Worm (Caenorhabditis elegans) whole organism, young adult: ENCODE results near the gene M18.6.

Source experiments
- B0019.2 ChIP-seq: fragments of 200-800 bp; sonication (Bioruptor generic); conservative IDR thresholded peaks from 2 replicates; pipeline ENCODE4 v1.3.6; 2022; ENCODE audit warnings: missing genetic modification reagents, missing genetic modification characterization, missing compliant biosample characterization
- B0336.3 ChIP-seq: fragments of 200-800 bp; sonication (Bioruptor generic); IDR thresholded peaks from 2 replicates; pipeline ENCODE4 v1.3.6; 2022; ENCODE audit warnings: missing genetic modification characterization, missing compliant biosample characterization
- K12H6.12 ChIP-seq: fragments of 200-800 bp; sonication (Bioruptor generic); optimal IDR thresholded peaks from 2 replicates; lab custom pipeline; 2018; ENCODE audit warnings: mild to moderate bottlenecking, missing genetic modification characterization, missing compliant biosample characterization
- Y95B8A.8 ChIP-seq: fragments of 200-800 bp; sonication (Bioruptor generic); IDR thresholded peaks from 2 replicates; pipeline ENCODE4 v1.3.6; 2022; ENCODE audit warnings: missing genetic modification reagents, missing genetic modification characterization, missing compliant biosample characterization
- ama-1 ChIP-seq, 3 experiments: fragments of 150-350 bp in 1 of 3; sonication (generic microtip) in 2 of 3; optimal IDR thresholded peaks; 2 replicates each; lab custom pipeline; 2014 to 2018; ENCODE audit warnings: missing biosample characterization in 2 of 3, missing genetic modification characterization in 2 of 3, missing genetic modification reagents in 2 of 3
- aptf-2 ChIP-seq: fragments of 200-800 bp; sonication (Bioruptor generic); conservative IDR thresholded peaks from 2 replicates; pipeline ENCODE4 v1.3.6; 2022; ENCODE audit warnings: missing genetic modification reagents, missing genetic modification characterization, missing compliant biosample characterization
- aptf-3 ChIP-seq: fragments of 200-800 bp; sonication (Bioruptor generic); IDR thresholded peaks from 2 replicates; pipeline ENCODE4 v1.3.6; 2022; ENCODE audit warnings: missing genetic modification characterization, missing compliant biosample characterization
- bed-2 ChIP-seq: fragments of 200-800 bp; sonication (Bioruptor generic); IDR thresholded peaks from 2 replicates; pipeline ENCODE4 v1.3.6; 2022; ENCODE audit warnings: missing genetic modification reagents, missing genetic modification characterization, missing compliant biosample characterization
- cebp-2 ChIP-seq: fragments of 200-800 bp; sonication (Bioruptor generic); IDR thresholded peaks from 2 replicates; pipeline ENCODE4 v1.3.6; 2022; ENCODE audit warnings: missing genetic modification characterization, missing compliant biosample characterization
- ceh-79 ChIP-seq: sonication (generic microtip); optimal IDR thresholded peaks from 2 replicates; lab custom pipeline; 2017; ENCODE audit warnings: mild to moderate bottlenecking, missing genetic modification characterization, missing compliant biosample characterization
- ceh-91 ChIP-seq: fragments of 200-800 bp; sonication (Bioruptor generic); IDR thresholded peaks from 2 replicates; pipeline ENCODE4 v1.3.6; 2022; ENCODE audit warnings: missing genetic modification reagents, missing genetic modification characterization, missing compliant biosample characterization
- egl-18 ChIP-seq: fragments of 200-800 bp; sonication (Bioruptor generic); IDR thresholded peaks from 2 replicates; pipeline ENCODE4 v1.3.6; 2022; ENCODE audit warnings: missing genetic modification reagents, missing genetic modification characterization, missing compliant biosample characterization
- egrh-3 ChIP-seq: fragments of 200-800 bp; sonication (Bioruptor generic); IDR thresholded peaks from 2 replicates; pipeline ENCODE4 v1.3.6; 2022; ENCODE audit warnings: missing genetic modification reagents, missing genetic modification characterization, missing compliant biosample characterization
- hsf-1 ChIP-seq: fragments of 200-800 bp; sonication (Bioruptor generic); IDR thresholded peaks from 2 replicates; pipeline ENCODE4 v1.3.6; 2022; ENCODE audit warnings: missing genetic modification reagents, missing genetic modification characterization, missing compliant biosample characterization
- let-607 ChIP-seq, 2 experiments: fragments of 200-800 bp in 1 of 2; sonication (Bioruptor generic) in 1 of 2; sonication (generic microtip) in 1 of 2; optimal IDR thresholded peaks; 2 replicates each; lab custom pipeline; 2016 to 2018; ENCODE audit warnings: mild to moderate bottlenecking in 2 of 2, missing compliant biosample characterization in 2 of 2, missing genetic modification characterization in 2 of 2, moderate library complexity in 2 of 2, missing genotype in 1 of 2
- lin-26 ChIP-seq: fragments of 200-800 bp; sonication (Bioruptor generic); IDR thresholded peaks from 2 replicates; pipeline ENCODE4 v1.3.6; 2022; ENCODE audit warnings: missing genetic modification reagents, missing genetic modification characterization, missing compliant biosample characterization
- lin-35 ChIP-seq, 3 experiments: fragments of 150-350 bp in 2 of 3; sonication (generic microtip) in 1 of 3; optimal IDR thresholded peaks; 2 replicates each; lab custom pipeline; 2014 to 2018; ENCODE audit warnings: missing biosample characterization in 3 of 3, missing genetic modification characterization in 3 of 3, missing genetic modification reagents in 3 of 3
- lin-40 ChIP-seq: sonication (generic microtip); optimal IDR thresholded peaks from 2 replicates; lab custom pipeline; 2016; ENCODE audit warnings: missing genetic modification characterization, mild to moderate bottlenecking, missing compliant biosample characterization, missing genotype, missing genetic modification reagents
- lin-54 ChIP-seq: fragments of 200-800 bp; sonication (Bioruptor generic); optimal IDR thresholded peaks from 2 replicates; lab custom pipeline; 2018; ENCODE audit warnings: mild to moderate bottlenecking, missing genetic modification characterization, missing compliant biosample characterization
- madf-3 ChIP-seq: fragments of 200-800 bp; sonication (Bioruptor generic); IDR thresholded peaks from 2 replicates; pipeline ENCODE4 v1.3.6; 2022; ENCODE audit warnings: missing genetic modification reagents, missing genetic modification characterization, missing compliant biosample characterization
- madf-8 ChIP-seq: fragments of 200-800 bp; sonication (Bioruptor generic); conservative IDR thresholded peaks from 2 replicates; pipeline ENCODE4 v1.3.6; 2022; ENCODE audit warnings: missing genetic modification reagents, missing genetic modification characterization, missing compliant biosample characterization
- nfya-2 ChIP-seq: fragments of 200-800 bp; sonication (Bioruptor generic); IDR thresholded peaks from 2 replicates; pipeline ENCODE4 v1.3.6; 2022; ENCODE audit warnings: missing genetic modification reagents, missing genetic modification characterization, missing compliant biosample characterization
- nfyb-1 ChIP-seq: fragments of 200-800 bp; sonication (Bioruptor generic); IDR thresholded peaks from 2 replicates; pipeline ENCODE4 v1.3.6; 2022; ENCODE audit warnings: missing genetic modification reagents, missing genetic modification characterization, missing compliant biosample characterization
- pha-4 ChIP-seq: fragments of 150-350 bp; sonication (generic microtip); optimal IDR thresholded peaks from 2 replicates; lab custom pipeline; 2014; ENCODE audit warnings: missing biosample characterization, missing genetic modification reagents, missing genetic modification characterization
- sdz-38 ChIP-seq: sonication (generic microtip); optimal IDR thresholded peaks from 2 replicates; lab custom pipeline; 2016; ENCODE audit warnings: missing genotype, missing genetic modification characterization, missing compliant biosample characterization
- somi-1 ChIP-seq: fragments of 200-800 bp; sonication (Bioruptor generic); optimal IDR thresholded peaks from 2 replicates; lab custom pipeline; 2018; ENCODE audit warnings: mild to moderate bottlenecking, missing genetic modification characterization, missing compliant biosample characterization
- tbx-9 ChIP-seq: sonication (generic microtip); optimal IDR thresholded peaks from 2 replicates; lab custom pipeline; 2016; ENCODE audit warnings: borderline replicate concordance, missing genetic modification characterization, inconsistent platforms, missing compliant biosample characterization
- unc-130 ChIP-seq: sonication (generic microtip); optimal IDR thresholded peaks from 2 replicates; lab custom pipeline; 2016; ENCODE audit warnings: missing genetic modification reagents, missing genetic modification characterization, missing compliant biosample characterization
- unc-62 ChIP-seq: fragments of 150-350 bp; optimal IDR thresholded peaks from 2 replicates; lab custom pipeline; 2014; ENCODE audit warnings: missing biosample characterization, missing genetic modification reagents, missing genetic modification characterization
- zfh-2 ChIP-seq: fragments of 200-800 bp; sonication (Bioruptor generic); conservative IDR thresholded peaks from 2 replicates; pipeline ENCODE4 v1.3.6; 2022; ENCODE audit warnings: missing genetic modification reagents, missing genetic modification characterization, missing compliant biosample characterization
- zim-3 ChIP-seq: sonication (generic microtip); optimal IDR thresholded peaks from 2 replicates; lab custom pipeline; 2017; ENCODE audit warnings: mild to moderate bottlenecking, missing genetic modification characterization, moderate library complexity, missing compliant biosample characterization
- ztf-6 ChIP-seq: fragments of 200-800 bp; sonication (Bioruptor generic); IDR thresholded peaks from 2 replicates; pipeline ENCODE4 v1.3.6; 2022; ENCODE audit warnings: missing genetic modification reagents, missing genetic modification characterization, missing compliant biosample characterization

Gene M18.6

DNA sequence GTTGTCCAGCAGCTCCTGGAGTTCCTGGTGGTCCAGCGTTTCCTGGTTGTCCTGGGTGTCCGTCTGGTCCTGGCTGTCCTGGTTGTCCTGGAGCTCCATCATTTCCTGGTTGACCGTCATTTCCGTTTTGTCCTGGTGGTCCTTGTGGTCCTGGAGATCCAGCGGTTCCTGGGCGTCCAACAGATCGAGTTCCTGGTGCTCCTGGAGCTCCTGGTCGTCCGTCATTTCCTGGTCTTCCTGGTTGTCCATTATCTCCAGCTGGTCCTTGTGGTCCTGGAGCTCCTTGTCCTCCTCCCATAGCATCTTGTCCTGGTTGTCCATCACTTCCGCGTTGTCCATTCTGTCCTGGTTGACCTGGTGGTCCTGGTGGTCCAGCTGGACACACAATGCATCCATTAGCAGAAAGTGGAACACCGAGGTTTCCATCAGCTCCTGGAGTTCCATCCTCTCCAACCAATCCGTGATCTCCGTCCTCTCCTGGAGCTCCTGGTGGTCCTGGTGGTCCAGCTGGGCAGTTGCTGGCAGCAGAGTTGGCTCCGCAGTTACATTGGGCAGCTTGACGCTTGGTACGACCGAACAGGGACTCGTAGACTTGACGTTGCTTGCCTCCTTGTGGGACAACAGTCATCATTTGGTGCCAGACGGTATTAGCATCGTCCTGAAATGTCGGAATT lies 12.0 kb upstream of the M18.6 start:
- 0 out of 2 replicates have a peak, but pooled peaks have one; percentile 24 for TF ChIP-seq egl-18 (GFP tag; lab: Robert Waterston, UW)
- 0 out of 2 replicates have a peak, but pooled peaks have one; percentile 3 for TF ChIP-seq egrh-3 (GFP tag; lab: Robert Waterston, UW)
- no peak for TF ChIP-seq sdz-38
- peak; percentile 76; the same call in 1 of the 2 replicates for TF ChIP-seq zfh-2 (GFP tag; lab: Robert Waterston, UW)
- TF ChIP-seq unc-62 (GFP tag; lab: Kevin White, UChicago): no peak
- peak; percentile 7 for TF ChIP-seq lin-40 (tag; lab: Kevin White, UChicago)
- TF ChIP-seq aptf-3 (GFP tag; lab: Robert Waterston, UW): no peak
- no peak for TF ChIP-seq pha-4 (tag; lab: Kevin White, UChicago)
- peak; percentile 55; the same call in 1 of the 2 replicates for TF ChIP-seq cebp-2 (GFP tag; lab: Robert Waterston, UW)
- TF ChIP-seq ceh-79 (tag; lab: Kevin White, UChicago): no peak
- TF ChIP-seq B0019.2 (GFP tag; lab: Robert Waterston, UW): no peak
- TF ChIP-seq B0336.3 (GFP tag; lab: Robert Waterston, UW): no peak
- no peak for TF ChIP-seq madf-8 (GFP tag; lab: Robert Waterston, UW)
- no peak for TF ChIP-seq lin-26
- no peak for TF ChIP-seq let-607 (tag; optimal IDR thresholded peaks at IDR 0.05; lab: Kevin White, UChicago)
- 0 out of 2 replicates have a peak, but pooled peaks have one; percentile 56 for TF ChIP-seq hsf-1
- no peak for TF ChIP-seq somi-1 (GFP tag; lab: Kevin White, UChicago)
- no peak for TF ChIP-seq tbx-9 (tag; lab: Kevin White, UChicago)

DNA sequence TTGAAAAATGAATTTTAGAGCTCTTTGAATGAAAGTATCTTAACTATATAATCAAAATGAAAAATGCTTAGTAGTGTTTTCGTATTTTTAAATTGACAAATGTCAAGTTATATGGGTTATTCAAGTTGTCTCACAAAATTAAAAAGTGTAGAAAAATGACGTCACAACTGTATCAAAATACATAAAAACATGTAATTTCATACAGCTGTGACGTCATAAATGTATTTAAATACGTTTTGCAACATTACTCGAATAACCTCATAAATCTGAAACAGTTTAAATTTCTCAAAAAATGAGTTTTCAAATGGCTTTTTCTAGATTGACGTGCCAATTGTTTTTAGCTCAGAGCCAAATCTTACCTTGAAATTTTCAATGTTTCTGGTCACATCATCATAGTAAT lies 11.4 kb upstream of the M18.6 start:
- TF ChIP-seq lin-40 (tag; lab: Kevin White, UChicago): peak; percentile 34
- no peak for TF ChIP-seq K12H6.12 (tag; lab: Kevin White, UChicago)

DNA sequence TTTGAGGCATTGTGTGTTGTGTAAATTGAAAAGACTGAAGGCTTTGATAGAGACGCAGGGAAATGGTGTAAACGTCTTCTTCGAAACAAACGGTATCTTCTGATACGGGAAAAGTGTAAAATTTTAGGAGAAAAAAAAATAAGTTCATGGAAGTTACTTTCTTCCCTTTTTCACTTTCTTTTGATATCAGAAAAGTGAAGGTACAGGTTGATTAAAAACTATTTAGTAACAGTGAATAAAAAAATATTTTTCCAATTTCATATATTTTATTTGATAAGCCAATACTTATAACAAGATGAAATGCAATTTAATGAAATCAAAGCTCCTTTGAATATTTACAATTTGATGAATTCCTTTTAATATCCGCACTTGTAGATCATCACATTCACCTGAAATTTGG lies 10.8 kb upstream of the M18.6 start, which contains the start of gene col-129:
col-129 (minus strand) TSS at position 101 of the 400 bp plus-strand sequence.
- TF ChIP-seq madf-8 (GFP tag; lab: Robert Waterston, UW) (no peak), sdz-38 (no peak), ceh-91 (GFP tag; lab: Robert Waterston, UW) (no peak), nfya-2 (GFP tag; lab: Robert Waterston, UW) (no peak), Y95B8A.8 (GFP tag; lab: Robert Waterston, UW) (no peak), nfyb-1 (no peak), B0019.2 (GFP tag; lab: Robert Waterston, UW) (no peak), aptf-2 (GFP tag; lab: Robert Waterston, UW) (no peak), lin-54 (GFP tag; lab: Kevin White, UChicago) (no peak), ama-1 (optimal IDR thresholded peaks at IDR 0.05; lab: Kevin White, UChicago) (no peak), ama-1 (GFP tag; optimal IDR thresholded peaks at IDR 0.05; lab: Kevin White, UChicago) (no peak), lin-35 (GFP tag; optimal IDR thresholded peaks at IDR 0.05; lab: Kevin White, UChicago) (no peak), madf-3 (GFP tag; lab: Robert Waterston, UW) (no peak), unc-130 (GFP tag; lab: Kevin White, UChicago) (no peak)

DNA sequence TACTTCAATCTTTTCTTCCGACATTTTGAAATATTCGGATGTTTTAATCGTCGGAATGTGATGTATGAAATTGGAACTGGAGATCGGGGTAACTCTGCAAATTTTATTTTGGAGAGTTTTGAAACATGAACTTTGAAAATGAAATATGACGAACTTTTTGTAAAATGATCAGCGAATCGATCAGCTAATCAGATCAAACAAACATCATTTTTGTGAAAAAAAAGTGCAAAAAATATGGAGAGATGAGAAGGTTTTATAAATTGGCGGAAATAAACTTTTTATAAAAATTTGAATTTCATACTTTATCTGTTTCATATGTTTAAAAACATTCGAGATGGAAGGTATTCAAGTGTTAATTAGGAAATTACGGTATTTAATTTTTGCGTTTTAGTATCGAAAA lies 9.6 kb upstream of the M18.6 start, which contains the start of gene dlc-2:
dlc-2 (minus strand) TSS at position 101 of the 400 bp plus-strand sequence.
- TF ChIP-seq zim-3 (tag; lab: Kevin White, UChicago) (no peak), bed-2 (GFP tag; lab: Robert Waterston, UW) (no peak), ztf-6 (no peak)
